Fruit fly (Drosophila melanogaster): ENCODE results near the gene Ugt316A1.

DNA sequence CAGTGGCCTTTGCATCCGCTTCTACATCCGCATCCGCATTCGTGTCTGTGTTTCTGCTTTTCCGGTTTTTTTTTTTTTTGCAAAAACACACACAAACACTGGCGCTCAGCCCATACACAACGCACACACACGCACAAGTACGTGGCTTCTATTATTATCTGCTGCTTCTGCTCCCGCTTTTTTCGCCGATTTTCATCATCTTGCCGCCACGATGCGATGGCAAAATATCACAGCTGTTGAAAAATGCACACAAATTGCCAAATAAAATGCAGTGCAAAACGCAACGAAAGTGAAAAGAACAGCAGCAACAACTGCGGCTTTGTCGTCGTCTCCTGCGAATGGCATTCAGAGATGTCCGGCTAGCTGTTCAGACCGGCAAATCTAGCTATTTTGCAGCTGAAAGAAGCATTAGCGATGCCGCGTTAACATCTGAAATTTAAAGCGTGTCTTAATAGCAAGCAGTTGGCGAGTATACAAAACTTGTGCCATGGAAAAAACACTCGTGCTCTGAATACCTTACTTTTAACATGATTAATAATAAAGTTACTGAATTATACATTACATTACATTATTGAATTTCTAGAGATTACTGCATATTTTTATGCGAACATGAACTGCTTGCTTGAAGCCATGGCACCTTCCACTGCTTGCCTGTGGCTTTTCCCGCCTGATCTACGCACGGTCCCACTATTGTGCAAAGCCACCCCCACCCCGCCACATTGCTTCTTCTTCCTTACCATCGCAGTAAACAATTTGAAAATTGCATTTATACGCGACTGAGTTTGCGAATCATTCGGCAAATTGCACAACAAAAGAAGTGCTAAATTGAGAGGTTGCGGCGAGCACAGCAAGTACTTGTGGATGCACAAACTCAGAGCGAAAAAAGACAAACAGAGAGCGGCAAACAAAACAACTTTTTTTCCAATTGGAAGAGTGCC is at the start of gene Ugt316A1, which contains the start of gene Sfxn2:
- TF ChIP-seq Dll (optimal IDR thresholded peaks at IDR 0.05) (no peak), pan (optimal IDR thresholded peaks at IDR 0.05) (no peak), CG8478 (optimal IDR thresholded peaks at IDR 0.05) (no peak), usp (GFP tag; optimal IDR thresholded peaks at IDR 0.05) (no peak)
